Worm (Caenorhabditis elegans) whole organism, late embryonic: ENCODE measurements around the gene exc-7.

Source experiments
- K09A11.1 ChIP-seq: sonication (generic microtip); optimal IDR thresholded peaks from 2 replicates; lab custom pipeline; 2017; ENCODE audit warnings: antibody characterized with exemption, mild to moderate bottlenecking, missing genetic modification characterization, missing compliant biosample characterization; ENCODE audit not compliant: insufficient read depth
- ceh-2 ChIP-seq: sonication (generic microtip); optimal IDR thresholded peaks from 2 replicates; lab custom pipeline; 2016; ENCODE audit warnings: missing genotype, missing genetic modification characterization, missing compliant biosample characterization
- sox-2 ChIP-seq: fragments of 200-800 bp; sonication (Bioruptor generic); IDR thresholded peaks from 2 replicates; pipeline ENCODE4 v1.3.6; 2022; ENCODE audit warnings: missing genetic modification reagents, missing genetic modification characterization, missing compliant biosample characterization
- sox-4 ChIP-seq: sonication (generic microtip); optimal IDR thresholded peaks from 2 replicates; lab custom pipeline; 2017; ENCODE audit warnings: mild to moderate bottlenecking, missing genetic modification characterization, inconsistent platforms, missing compliant biosample characterization

ce11 chrII:9600022-9600722, 24.4 kb downstream of the exc-7 start:
- TF ChIP-seq K09A11.1 (tag; lab: Kevin White, UChicago) (no peak), ceh-2 (tag; lab: Kevin White, UChicago) (no peak), sox-4 (tag; lab: Kevin White, UChicago) (no peak), sox-2 (GFP tag; lab: Robert Waterston, UW) (no peak)
